Worm (Caenorhabditis elegans) whole organism, young adult: ENCODE data around the gene pals-16.
A peak's percentile ranks its signal among the peaks of the same experiment; 100 is the strongest.

Experiments
- aptf-3 ChIP-seq: fragments of 200-800 bp; sonication (Bioruptor generic); IDR thresholded peaks from 2 replicates; pipeline ENCODE4 v1.3.6; 2022; ENCODE audit warnings: missing genetic modification characterization, missing compliant biosample characterization
- cebp-1 ChIP-seq, 2 experiments: fragments of 200-800 bp in 1 of 2; sonication (Bioruptor generic) in 1 of 2; sonication (generic microtip) in 1 of 2; IDR thresholded peaks in 1 of 2; optimal IDR thresholded peaks in 1 of 2; 2 replicates each; pipeline versions ENCODE4 v1.3.6 to Lab custom; 2017 to 2022; ENCODE audit warnings: missing compliant biosample characterization in 2 of 2, missing genetic modification characterization in 2 of 2, mild to moderate bottlenecking in 1 of 2, missing genetic modification reagents in 1 of 2, moderate library complexity in 1 of 2
- die-1 ChIP-seq: sonication (generic microtip); optimal IDR thresholded peaks from 2 replicates; lab custom pipeline; 2016; ENCODE audit warnings: missing genotype, mild to moderate bottlenecking, missing genetic modification characterization, missing compliant biosample characterization
- dpl-1 ChIP-seq: fragments of 150-350 bp; optimal IDR thresholded peaks from 2 replicates; lab custom pipeline; 2014; ENCODE audit warnings: missing biosample characterization, missing genetic modification reagents, missing genetic modification characterization
- hlh-12 ChIP-seq: sonication (generic microtip); optimal IDR thresholded peaks from 2 replicates; lab custom pipeline; 2016; ENCODE audit warnings: missing genetic modification characterization, missing compliant biosample characterization
- lsl-1 ChIP-seq: fragments of 200-800 bp; sonication (Bioruptor generic); optimal IDR thresholded peaks from 2 replicates; lab custom pipeline; 2018; ENCODE audit warnings: mild to moderate bottlenecking, missing genetic modification characterization, moderate library complexity, missing compliant biosample characterization
- mxl-1 ChIP-seq: sonication (generic microtip); optimal IDR thresholded peaks from 2 replicates; lab custom pipeline; 2016; ENCODE audit warnings: missing genetic modification characterization, missing compliant biosample characterization
- unc-130 ChIP-seq: sonication (generic microtip); optimal IDR thresholded peaks from 2 replicates; lab custom pipeline; 2016; ENCODE audit warnings: missing genetic modification reagents, missing genetic modification characterization, missing compliant biosample characterization

DNA sequence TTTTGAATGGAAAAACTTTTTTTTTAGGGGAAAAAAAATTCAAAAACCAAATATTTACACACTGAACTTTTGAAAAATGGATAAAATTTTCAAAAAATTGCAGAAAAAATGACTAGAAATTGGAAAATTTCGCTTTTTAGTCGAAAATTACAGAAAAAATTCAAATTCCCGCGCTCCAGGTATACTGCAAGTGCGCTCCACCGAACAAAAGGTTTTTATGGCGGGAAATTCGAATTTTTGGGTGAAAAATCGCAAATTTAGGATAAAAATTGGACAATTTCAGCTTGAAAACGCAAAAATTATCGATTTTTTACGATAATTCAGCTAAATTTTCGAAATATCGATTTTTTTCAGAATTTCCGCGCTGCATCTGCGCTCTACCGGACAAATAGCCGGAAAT, 29.5 kb downstream of the pals-16 start:
- no peak for TF ChIP-seq dpl-1 (GFP tag; lab: Kevin White, UChicago)
- TF ChIP-seq die-1 (tag; lab: Kevin White, UChicago): no peak
- no peak for TF ChIP-seq unc-130 (GFP tag; lab: Kevin White, UChicago)
- no peak for TF ChIP-seq hlh-12 (tag; lab: Kevin White, UChicago)
- no peak for TF ChIP-seq mxl-1 (tag; lab: Kevin White, UChicago)
- no peak for TF ChIP-seq aptf-3 (GFP tag; lab: Robert Waterston, UW)
- peak; percentile 9 for TF ChIP-seq lsl-1 (GFP tag; lab: Kevin White, UChicago)
- no peak for TF ChIP-seq cebp-1 (GFP tag; IDR thresholded peaks at IDR 0.05; lab: Robert Waterston, UW)
- no peak for TF ChIP-seq cebp-1 (tag; optimal IDR thresholded peaks at IDR 0.05; lab: Kevin White, UChicago)
